Worm (Caenorhabditis elegans) whole organism, midembryonic: ENCODE measurements around the gene cyp-31A3.
"Not testable (repeated sequence)": the region's sequence is repeated elsewhere in the genome, so short reads cannot be mapped to it uniquely, and the experiment has no call there.

Source experiments
- T22C8.4 ChIP-seq: fragments of 200-800 bp; sonication (Bioruptor generic); IDR thresholded peaks from 2 replicates; pipeline ENCODE4 v1.3.6; 2022; ENCODE audit warnings: missing genetic modification characterization, missing compliant biosample characterization
- cog-1 ChIP-seq: sonication (generic microtip); optimal IDR thresholded peaks from 2 replicates; lab custom pipeline; 2016; ENCODE audit warnings: missing genetic modification characterization, missing compliant biosample characterization
- flt-1 ChIP-seq: fragments of 200-800 bp; sonication (Bioruptor generic); IDR thresholded peaks from 2 replicates; pipeline ENCODE4 v1.3.6; 2022; ENCODE audit warnings: missing genetic modification characterization, missing compliant biosample characterization
- klf-2 ChIP-seq: fragments of 200-800 bp; sonication (Bioruptor generic); conservative IDR thresholded peaks from 2 replicates; pipeline ENCODE4 v1.3.6; 2022; ENCODE audit warnings: missing genetic modification reagents, missing genetic modification characterization, missing compliant biosample characterization
- ref-1 ChIP-seq: fragments of 200-800 bp; sonication (Bioruptor generic); conservative IDR thresholded peaks from 2 replicates; pipeline ENCODE4 v1.3.6; 2022; ENCODE audit warnings: missing genetic modification reagents, missing genetic modification characterization, missing compliant biosample characterization
- tab-1 ChIP-seq: fragments of 200-800 bp; sonication (Bioruptor generic); IDR thresholded peaks from 2 replicates; pipeline ENCODE4 v1.3.6; 2022; ENCODE audit warnings: missing genetic modification characterization, missing compliant biosample characterization
- ztf-23 ChIP-seq: fragments of 200-800 bp; sonication (Bioruptor generic); IDR thresholded peaks from 2 replicates; pipeline ENCODE4 v1.3.6; 2022; ENCODE audit warnings: missing genetic modification reagents, missing genetic modification characterization, missing compliant biosample characterization
- ztf-29 ChIP-seq: fragments of 200-800 bp; sonication (Bioruptor generic); IDR thresholded peaks from 2 replicates; pipeline ENCODE4 v1.3.6; 2022; ENCODE audit warnings: missing genetic modification reagents, missing genetic modification characterization, missing compliant biosample characterization

ce11 chrIV:4725478-4725920 is 35.4 kb upstream of the cyp-31A3 start:
- TF ChIP-seq klf-2 (GFP tag; lab: Robert Waterston, UW) = peak; percentile 68; the same call in 1 of the 2 replicates
- peak; percentile 49 for TF ChIP-seq cog-1 (tag; lab: Kevin White, UChicago)
- TF ChIP-seq ref-1 (GFP tag; lab: Robert Waterston, UW) = 0 out of 2 replicates have a peak, but pooled peaks have one; percentile 20
- peak; percentile 60 for TF ChIP-seq T22C8.4 (GFP tag; lab: Robert Waterston, UW)
- peak; percentile 90 for TF ChIP-seq flt-1 (GFP tag; lab: Robert Waterston, UW)
- TF ChIP-seq ztf-29 (GFP tag; lab: Robert Waterston, UW) = not testable (repeated sequence)
- TF ChIP-seq ztf-23 (GFP tag; lab: Robert Waterston, UW) = peak; percentile 95
- 0 out of 2 replicates have a peak, but pooled peaks have one; percentile 59 for TF ChIP-seq tab-1
